Fruit fly (Drosophila melanogaster): ENCODE measurements around the gene Aos1.

The Aos1 gene

dm6 chr3R:12425510-12426309 is 7.9 kb downstream of the Aos1 start, which contains the start of gene Pp1-87B (continued):
- peak; percentile 31; the same call in 1 of the 3 replicates for TF ChIP-seq CG34422 (GFP tag; IDR thresholded peaks at IDR 0.05)
- peak; percentile 40 to 98 for TF ChIP-seq tll (GFP tag; optimal IDR thresholded peaks at IDR 0.05)
- TF ChIP-seq mirr (GFP tag; optimal IDR thresholded peaks at IDR 0.05) = peak; percentile 2
- peak; percentile 25; the same call in 1 of the 2 replicates for TF ChIP-seq amos (GFP tag; IDR thresholded peaks at IDR 0.05; ENCODE audit: partially characterized antibody)
- peak; percentile 87 for TF ChIP-seq CG12659 (GFP tag; optimal IDR thresholded peaks at IDR 0.05)
- no peak for TF ChIP-seq Poxn (GFP tag; IDR thresholded peaks at IDR 0.05)
- no peak for TF ChIP-seq CG17612 (GFP tag; IDR thresholded peaks at IDR 0.05)
- TF ChIP-seq Drgx (GFP tag; IDR thresholded peaks at IDR 0.05) = no peak
- TF ChIP-seq lmd (GFP tag; IDR thresholded peaks at IDR 0.05) = no peak
- TF ChIP-seq CG17912 (GFP tag; optimal IDR thresholded peaks at IDR 0.05) = no peak
- TF ChIP-seq ftz-f1 (GFP tag; optimal IDR thresholded peaks at IDR 0.05) = no peak
- peak; percentile 100 for TF ChIP-seq Sin3A (optimal IDR thresholded peaks at IDR 0.05)
- TF ChIP-seq rib (GFP tag; IDR thresholded peaks at IDR 0.05) = no peak
- TF ChIP-seq Optix (GFP tag; IDR thresholded peaks at IDR 0.05) = no peak
- TF ChIP-seq CG8281 (tag; optimal IDR thresholded peaks at IDR 0.05) = no peak
- TF ChIP-seq CG4424 (GFP tag; optimal IDR thresholded peaks at IDR 0.05) = peak; percentile 8
- TF ChIP-seq CG9437 (GFP tag; optimal IDR thresholded peaks at IDR 0.05) = peak; percentile 37
- no peak for TF ChIP-seq H2.0 (GFP tag; IDR thresholded peaks at IDR 0.05)
- TF ChIP-seq gsb (GFP tag; IDR thresholded peaks at IDR 0.05) = no peak
- no peak for TF ChIP-seq Ravus (GFP tag; IDR thresholded peaks at IDR 0.05)
- TF ChIP-seq CG18599 (GFP tag; optimal IDR thresholded peaks at IDR 0.05) = no peak
- no peak for TF ChIP-seq cato (GFP tag; optimal IDR thresholded peaks at IDR 0.05; ENCODE audit: borderline replicate concordance)
- TF ChIP-seq CTCF (GFP tag; optimal IDR thresholded peaks at IDR 0.05) = no peak
- no peak for TF ChIP-seq CG1602 (GFP tag; optimal IDR thresholded peaks at IDR 0.05)
- peak in 1 of 2 experiments; percentile 30 for TF ChIP-seq Dfd (GFP tag; optimal IDR thresholded peaks at IDR 0.05)
- no peak for TF ChIP-seq CG7372 (GFP tag; IDR thresholded peaks at IDR 0.05)
- peak; percentile 37 for TF ChIP-seq pum (GFP tag; optimal IDR thresholded peaks at IDR 0.05)
- 0 out of 2 replicates have a peak, but pooled peaks have one; percentile 52 for TF ChIP-seq chm (GFP tag; IDR thresholded peaks at IDR 0.05)
- no peak for TF ChIP-seq CG10366 (GFP tag; IDR thresholded peaks at IDR 0.05)
- TF ChIP-seq CG31441 (GFP tag; IDR thresholded peaks at IDR 0.05) = peak; percentile 25; the same call in 1 of the 2 replicates
- TF ChIP-seq inv (GFP tag; IDR thresholded peaks at IDR 0.05; ENCODE audit: partially characterized antibody) = peak; percentile 25; the same call in 1 of the 2 replicates
- TF ChIP-seq z (GFP tag; IDR thresholded peaks at IDR 0.05) = no peak
- TF ChIP-seq dysf (GFP tag; IDR thresholded peaks at IDR 0.05) = 0 out of 3 replicates have a peak, but pooled peaks have one; percentile 7
- TF ChIP-seq danr (GFP tag; IDR thresholded peaks at IDR 0.05) = no peak
- no peak for TF ChIP-seq Gsc (GFP tag; IDR thresholded peaks at IDR 0.05)
- TF ChIP-seq CG6272 (GFP tag; IDR thresholded peaks at IDR 0.05) = no peak
- no peak for TF ChIP-seq CG15696 (tag; optimal IDR thresholded peaks at IDR 0.05)
- peak; percentile 72 for TF ChIP-seq nmo (GFP tag; optimal IDR thresholded peaks at IDR 0.05)
- peak; percentile 54 for TF ChIP-seq CG17186 (GFP tag; optimal IDR thresholded peaks at IDR 0.05)
- no peak for TF ChIP-seq CG5180 (GFP tag; optimal IDR thresholded peaks at IDR 0.05)
- no peak for TF ChIP-seq CG7987 (GFP tag; optimal IDR thresholded peaks at IDR 0.05)
- TF ChIP-seq Dad (GFP tag; optimal IDR thresholded peaks at IDR 0.05) = no peak
- peak; percentile 66 for TF ChIP-seq CG2116 (GFP tag; optimal IDR thresholded peaks at IDR 0.05)
- TF ChIP-seq CG11093 (GFP tag; IDR thresholded peaks at IDR 0.05) = no peak
- no peak for TF ChIP-seq CG10274 (GFP tag; optimal IDR thresholded peaks at IDR 0.05)
- peak; percentile 34 for TF ChIP-seq CG18262 (tag; optimal IDR thresholded peaks at IDR 0.05)
- TF ChIP-seq Nf-YC (tag; optimal IDR thresholded peaks at IDR 0.05) = peak; percentile 46
- peak; percentile 38 for TF ChIP-seq zen (tag; optimal IDR thresholded peaks at IDR 0.05)
- no peak for TF ChIP-seq esg (GFP tag; conservative IDR thresholded peaks at IDR 0.05)
- TF ChIP-seq gt (GFP tag; IDR thresholded peaks at IDR 0.05) = no peak
- TF ChIP-seq Sry-δ (GFP tag; optimal IDR thresholded peaks at IDR 0.05) = peak; percentile 75
